Worm (Caenorhabditis elegans): ENCODE results near the gene F47C12.7.

The F47C12.7 gene

ce11 chrIV:4032350-4032749 is 37.1 kb upstream of the F47C12.7 start:
- no peak for TF ChIP-seq nhr-77 (tag; optimal IDR thresholded peaks at IDR 0.05)
- TF ChIP-seq Y105C5A.15 (GFP tag; IDR thresholded peaks at IDR 0.05): no peak
- TF ChIP-seq F26F4.8 (GFP tag; conservative IDR thresholded peaks at IDR 0.05): no peak
- no peak for TF ChIP-seq dmd-8 (GFP tag; IDR thresholded peaks at IDR 0.05)
- TF ChIP-seq pha-4 (GFP tag; IDR thresholded peaks at IDR 0.05): no peak
- no peak for TF ChIP-seq pha-4 (tag; optimal IDR thresholded peaks at IDR 0.05)
- no peak for TF ChIP-seq mdt-29 (GFP tag; IDR thresholded peaks at IDR 0.05)
- TF ChIP-seq lin-39 (tag; optimal IDR thresholded peaks at IDR 0.05): no peak
- TF ChIP-seq Y48G9A.11 (GFP tag; IDR thresholded peaks at IDR 0.05): no peak
- peak; percentile 9; the same call in 1 of the 2 replicates for TF ChIP-seq dmd-6 (GFP tag; IDR thresholded peaks at IDR 0.05)
- no peak for TF ChIP-seq nhr-11 (tag; optimal IDR thresholded peaks at IDR 0.05)
- no peak for TF ChIP-seq jun-1 (tag; optimal IDR thresholded peaks at IDR 0.05)
- no peak for TF ChIP-seq lin-1 (GFP tag; IDR thresholded peaks at IDR 0.05)
- no peak for TF ChIP-seq daf-16 (GFP tag; optimal IDR thresholded peaks at IDR 0.05)
- peak; percentile 32 for TF ChIP-seq daf-16 (tag; optimal IDR thresholded peaks at IDR 0.05)
- no peak for TF ChIP-seq fkh-10 (GFP tag; optimal IDR thresholded peaks at IDR 0.05)
- no peak for TF ChIP-seq gei-8 (GFP tag; optimal IDR thresholded peaks at IDR 0.05)
- no peak for TF ChIP-seq dmd-9 (GFP tag; IDR thresholded peaks at IDR 0.05)
- no peak for TF ChIP-seq zfp-3 (GFP tag; conservative IDR thresholded peaks at IDR 0.05)
- TF ChIP-seq hlh-30 (tag; optimal IDR thresholded peaks at IDR 0.05; ENCODE audit: insufficient read depth): no peak
- no peak for TF ChIP-seq zag-1 (tag; optimal IDR thresholded peaks at IDR 0.05)
- no peak for TF ChIP-seq mxl-2 (GFP tag; conservative IDR thresholded peaks at IDR 0.05)
- TF ChIP-seq nhr-28 (tag; optimal IDR thresholded peaks at IDR 0.05): peak; percentile 19

- TF ChIP-seq nhr-28 (tag; optimal IDR thresholded peaks at IDR 0.05) (peak; percentile 60), zfp-3 (GFP tag; conservative IDR thresholded peaks at IDR 0.05) (no peak), tag-97 (GFP tag; IDR thresholded peaks at IDR 0.05) (no peak), lin-1 (GFP tag; IDR thresholded peaks at IDR 0.05) (no peak), hlh-11 (tag; optimal IDR thresholded peaks at IDR 0.05) (peak; percentile 29), nhr-41 (GFP tag; IDR thresholded peaks at IDR 0.05) (no peak), lsy-2 (tag; optimal IDR thresholded peaks at IDR 0.05) (peak in 1 of 2 experiments; percentile 9), nhr-76 (tag; optimal IDR thresholded peaks at IDR 0.05) (no peak), lin-29 (GFP tag; IDR thresholded peaks at IDR 0.05) (no peak), ceh-44 (GFP tag; IDR thresholded peaks at IDR 0.05) (no peak), lin-15B (tag; optimal IDR thresholded peaks at IDR 0.05) (no peak), mdl-1 (tag; optimal IDR thresholded peaks at IDR 0.05) (peak in 1 of 2 experiments; percentile 38), skn-1 (tag; optimal IDR thresholded peaks at IDR 0.05) (no peak), fos-1 (tag; optimal IDR thresholded peaks at IDR 0.05) (no peak), unc-62 (GFP tag; optimal IDR thresholded peaks at IDR 0.05 in 1 of 2) (peak in 1 of 2 experiments; percentile 94), unc-62 (tag; optimal IDR thresholded peaks at IDR 0.05) (no peak), dpl-1 (GFP tag; optimal IDR thresholded peaks at IDR 0.05) (peak; percentile 66), gei-8 (GFP tag; optimal IDR thresholded peaks at IDR 0.05) (no peak), hif-1 (tag; optimal IDR thresholded peaks at IDR 0.05) (no peak), aha-1 (tag) (peak; percentile 90)
These were observed 35.8 kb upstream of the F47C12.7 start for ce11 chrIV:4030917-4031599.

ce11 chrIV:4029288-4029687 is 34.0 kb upstream of the F47C12.7 start:
- no peak for TF ChIP-seq mxl-2 (GFP tag; conservative IDR thresholded peaks at IDR 0.05)
- peak; percentile 29 for TF ChIP-seq mes-2 (tag; optimal IDR thresholded peaks at IDR 0.05; ENCODE audit: poor library complexity, severe bottlenecking)
- TF ChIP-seq fos-1 (tag; optimal IDR thresholded peaks at IDR 0.05): no peak
- TF ChIP-seq egl-27 (tag; optimal IDR thresholded peaks at IDR 0.05): no peak
- TF ChIP-seq nhr-28 (tag; optimal IDR thresholded peaks at IDR 0.05): peak; percentile 59
- peak in 1 of 2 experiments; percentile 36 for TF ChIP-seq hif-1 (tag; optimal IDR thresholded peaks at IDR 0.05)
- TF ChIP-seq dmd-6 (GFP tag; IDR thresholded peaks at IDR 0.05): peak; percentile 26; the same call in 1 of the 2 replicates
- peak; percentile 57 for TF ChIP-seq dve-1 (tag; optimal IDR thresholded peaks at IDR 0.05; ENCODE audit: insufficient read depth)
- TF ChIP-seq snpc-1.2 (GFP tag; IDR thresholded peaks at IDR 0.05): no peak
- TF ChIP-seq pqm-1 (tag; optimal IDR thresholded peaks at IDR 0.05): peak; percentile 72
- peak; percentile 65 for TF ChIP-seq hlh-11 (tag; optimal IDR thresholded peaks at IDR 0.05)
- no peak for TF ChIP-seq daf-16 (GFP tag; optimal IDR thresholded peaks at IDR 0.05)
- peak; percentile 81 for TF ChIP-seq daf-16 (tag; optimal IDR thresholded peaks at IDR 0.05)

All from whole organism, L4 larva.